Worm (Caenorhabditis elegans) whole organism, young adult: ENCODE data around the gene str-41.

ENCODE experiments used
- B0261.1 ChIP-seq: sonication (generic microtip); optimal IDR thresholded peaks from 2 replicates; lab custom pipeline; 2016; ENCODE audit warnings: mild to moderate bottlenecking, missing genetic modification characterization, moderate library complexity, missing compliant biosample characterization
- B0336.3 ChIP-seq: fragments of 200-800 bp; sonication (Bioruptor generic); IDR thresholded peaks from 2 replicates; pipeline ENCODE4 v1.3.6; 2022; ENCODE audit warnings: missing genetic modification characterization, missing compliant biosample characterization
- C06A6.2 ChIP-seq: fragments of 200-800 bp; sonication (Bioruptor generic); conservative IDR thresholded peaks from 2 replicates; pipeline ENCODE4 v1.3.6; 2022; ENCODE audit warnings: missing genetic modification characterization, missing compliant biosample characterization
- F10E7.11 ChIP-seq: sonication (generic microtip); optimal IDR thresholded peaks from 2 replicates; lab custom pipeline; 2017; ENCODE audit warnings: mild to moderate bottlenecking, missing genetic modification characterization, moderate library complexity, missing compliant biosample characterization
- F22D6.2 ChIP-seq: sonication (generic microtip); optimal IDR thresholded peaks from 2 replicates; lab custom pipeline; 2016; ENCODE audit warnings: mild to moderate bottlenecking, missing genetic modification characterization, missing compliant biosample characterization
- F33H1.4 ChIP-seq: fragments of 200-800 bp; sonication (Bioruptor generic); IDR thresholded peaks from 2 replicates; pipeline ENCODE4 v1.3.6; 2022; ENCODE audit warnings: missing genetic modification reagents, missing genetic modification characterization, missing compliant biosample characterization
- F37B4.10 ChIP-seq: fragments of 200-800 bp; sonication (Bioruptor generic); IDR thresholded peaks from 2 replicates; pipeline ENCODE4 v1.3.6; 2022; ENCODE audit warnings: missing genetic modification characterization, missing compliant biosample characterization
- F39B2.1 ChIP-seq: fragments of 200-800 bp; sonication (Bioruptor generic); IDR thresholded peaks from 2 replicates; pipeline ENCODE4 v1.3.6; 2022; ENCODE audit warnings: missing genetic modification reagents, missing genetic modification characterization, missing compliant biosample characterization
- F57C9.4 ChIP-seq: sonication (generic microtip); optimal IDR thresholded peaks from 2 replicates; lab custom pipeline; 2017; ENCODE audit warnings: mild to moderate bottlenecking, missing genetic modification characterization, missing compliant biosample characterization
- K11D2.4 ChIP-seq: fragments of 200-800 bp; sonication (Bioruptor generic); IDR thresholded peaks from 2 replicates; pipeline ENCODE4 v1.3.6; 2022; ENCODE audit warnings: missing genetic modification reagents, missing genetic modification characterization, missing compliant biosample characterization
- K12H6.12 ChIP-seq: fragments of 200-800 bp; sonication (Bioruptor generic); optimal IDR thresholded peaks from 2 replicates; lab custom pipeline; 2018; ENCODE audit warnings: mild to moderate bottlenecking, missing genetic modification characterization, missing compliant biosample characterization
- aptf-3 ChIP-seq: fragments of 200-800 bp; sonication (Bioruptor generic); IDR thresholded peaks from 2 replicates; pipeline ENCODE4 v1.3.6; 2022; ENCODE audit warnings: missing genetic modification characterization, missing compliant biosample characterization
- attf-3 ChIP-seq: fragments of 200-800 bp; sonication (Bioruptor generic); conservative IDR thresholded peaks from 2 replicates; pipeline ENCODE4 v1.3.6; 2022; ENCODE audit warnings: missing genetic modification reagents, missing genetic modification characterization, missing compliant biosample characterization
- cebp-1 ChIP-seq, 2 experiments: fragments of 200-800 bp in 1 of 2; sonication (Bioruptor generic) in 1 of 2; sonication (generic microtip) in 1 of 2; IDR thresholded peaks in 1 of 2; optimal IDR thresholded peaks in 1 of 2; 2 replicates each; pipeline versions ENCODE4 v1.3.6 to Lab custom; 2017 to 2022; ENCODE audit warnings: missing compliant biosample characterization in 2 of 2, missing genetic modification characterization in 2 of 2, mild to moderate bottlenecking in 1 of 2, missing genetic modification reagents in 1 of 2, moderate library complexity in 1 of 2
- him-1 ChIP-seq: sonication (generic microtip); optimal IDR thresholded peaks from 2 replicates; lab custom pipeline; 2016; ENCODE audit warnings: missing genotype, missing genetic modification reagents, missing genetic modification characterization, missing compliant biosample characterization
- lag-1 ChIP-seq: fragments of 200-800 bp; sonication (Bioruptor generic); IDR thresholded peaks from 2 replicates; pipeline ENCODE4 v1.3.6; 2022; ENCODE audit warnings: missing genetic modification reagents, missing genetic modification characterization, missing compliant biosample characterization
- madf-10 ChIP-seq: sonication (generic microtip); optimal IDR thresholded peaks from 2 replicates; lab custom pipeline; 2016; ENCODE audit warnings: mild to moderate bottlenecking, missing genetic modification characterization, missing compliant biosample characterization
- madf-6 ChIP-seq: fragments of 200-800 bp; sonication (Bioruptor generic); IDR thresholded peaks from 2 replicates; pipeline ENCODE4 v1.3.6; 2022; ENCODE audit warnings: missing genetic modification reagents, missing genetic modification characterization, missing compliant biosample characterization
- mes-4 ChIP-seq: sonication (generic microtip); optimal IDR thresholded peaks from 2 replicates; lab custom pipeline; 2016; ENCODE audit warnings: missing genotype, missing genetic modification characterization, missing compliant biosample characterization
- nhr-120 ChIP-seq: fragments of 200-800 bp; sonication (Bioruptor generic); IDR thresholded peaks from 2 replicates; pipeline ENCODE4 v1.3.6; 2022; ENCODE audit warnings: missing genetic modification characterization, missing compliant biosample characterization
- nhr-80 ChIP-seq: sonication (generic microtip); optimal IDR thresholded peaks from 2 replicates; lab custom pipeline; 2016; ENCODE audit warnings: missing genetic modification characterization, missing compliant biosample characterization
- nhr-90 ChIP-seq: sonication (generic microtip); optimal IDR thresholded peaks from 2 replicates; lab custom pipeline; 2016; ENCODE audit warnings: missing genotype, mild to moderate bottlenecking, missing genetic modification characterization, missing compliant biosample characterization
- rec-8 ChIP-seq, 2 experiments: sonication (generic microtip); optimal IDR thresholded peaks; 2 replicates each; lab custom pipeline; 2016; ENCODE audit warnings: mild to moderate bottlenecking in 2 of 2, missing genetic modification characterization in 2 of 2, missing genetic modification reagents in 2 of 2, missing genotype in 2 of 2, missing biosample characterization in 1 of 2, missing compliant biosample characterization in 1 of 2, moderate library complexity in 1 of 2
- snpc-1.1 ChIP-seq: sonication (generic microtip); optimal IDR thresholded peaks from 2 replicates; lab custom pipeline; 2017; ENCODE audit warnings: missing genetic modification characterization, mild to moderate bottlenecking, missing compliant biosample characterization, antibody characterized with exemption, moderate library complexity, missing genotype, missing genetic modification reagents; ENCODE audit not compliant: insufficient read depth
- tbx-9 ChIP-seq: sonication (generic microtip); optimal IDR thresholded peaks from 2 replicates; lab custom pipeline; 2016; ENCODE audit warnings: borderline replicate concordance, missing genetic modification characterization, inconsistent platforms, missing compliant biosample characterization
- tlf-1 ChIP-seq: fragments of 200-800 bp; sonication (Bioruptor generic); optimal IDR thresholded peaks from 2 replicates; lab custom pipeline; 2018; ENCODE audit warnings: mild to moderate bottlenecking, missing genetic modification characterization, missing compliant biosample characterization
- unc-130 ChIP-seq: sonication (generic microtip); optimal IDR thresholded peaks from 2 replicates; lab custom pipeline; 2016; ENCODE audit warnings: missing genetic modification reagents, missing genetic modification characterization, missing compliant biosample characterization
- ztf-18 ChIP-seq: sonication (generic microtip); optimal IDR thresholded peaks from 2 replicates; lab custom pipeline; 2016; ENCODE audit warnings: missing genotype, mild to moderate bottlenecking, missing genetic modification characterization, missing compliant biosample characterization

str-41 gene

DNA sequence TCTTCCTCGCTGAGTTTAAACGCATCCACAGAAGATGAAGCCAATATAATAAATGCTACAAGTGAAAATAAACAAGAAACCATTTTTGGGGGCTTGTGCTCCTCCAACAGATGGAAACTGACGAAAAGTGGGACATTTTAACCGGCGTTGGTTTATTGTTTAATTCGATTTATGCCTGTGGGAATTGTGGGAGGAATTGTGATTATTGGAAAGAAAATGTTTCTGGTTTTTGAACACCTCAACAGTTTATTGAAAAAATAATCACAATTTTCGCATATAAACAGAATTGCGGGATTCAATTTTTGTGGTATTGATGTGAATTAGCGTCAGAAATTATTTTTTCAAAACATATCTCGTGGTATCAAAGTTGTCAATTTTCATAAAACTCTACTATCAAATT, 42.4 kb downstream of the str-41 start, which contains the start of gene try-8:
Gene try-8, minus strand, starts transcription at position 101 of the 400 bp plus-strand sequence.
- TF ChIP-seq B0261.1 (tag; lab: Kevin White, UChicago) = no peak
- TF ChIP-seq nhr-90 (tag; lab: Kevin White, UChicago) = no peak
- TF ChIP-seq F57C9.4 (tag; lab: Kevin White, UChicago) = no peak
- no peak for TF ChIP-seq him-1 (tag; lab: Kevin White, UChicago)
- TF ChIP-seq cebp-1 (GFP tag; IDR thresholded peaks at IDR 0.05; lab: Robert Waterston, UW) = no peak
- TF ChIP-seq cebp-1 (tag; optimal IDR thresholded peaks at IDR 0.05; lab: Kevin White, UChicago) = no peak
- no peak for TF ChIP-seq mes-4
- TF ChIP-seq rec-8 (tag; optimal IDR thresholded peaks at IDR 0.05; lab: Kevin White, UChicago) = no peak
- no peak for TF ChIP-seq aptf-3
- no peak for TF ChIP-seq attf-3 (GFP tag; lab: Robert Waterston, UW)
- TF ChIP-seq nhr-120 (GFP tag; lab: Robert Waterston, UW) = no peak
- TF ChIP-seq lag-1 = no peak
- no peak for TF ChIP-seq snpc-1.1 (tag; lab: Kevin White, UChicago)
- no peak for TF ChIP-seq ztf-18 (tag; lab: Kevin White, UChicago)
- TF ChIP-seq F22D6.2 (tag; lab: Kevin White, UChicago) = no peak
- no peak for TF ChIP-seq K12H6.12
- TF ChIP-seq C06A6.2 (GFP tag; lab: Robert Waterston, UW) = no peak
- no peak for TF ChIP-seq F39B2.1 (GFP tag; lab: Robert Waterston, UW)
- TF ChIP-seq tbx-9 (tag; lab: Kevin White, UChicago) = no peak
- TF ChIP-seq nhr-80 (tag; lab: Kevin White, UChicago) = no peak
- TF ChIP-seq, all 124 proteins: peak for 0

DNA sequence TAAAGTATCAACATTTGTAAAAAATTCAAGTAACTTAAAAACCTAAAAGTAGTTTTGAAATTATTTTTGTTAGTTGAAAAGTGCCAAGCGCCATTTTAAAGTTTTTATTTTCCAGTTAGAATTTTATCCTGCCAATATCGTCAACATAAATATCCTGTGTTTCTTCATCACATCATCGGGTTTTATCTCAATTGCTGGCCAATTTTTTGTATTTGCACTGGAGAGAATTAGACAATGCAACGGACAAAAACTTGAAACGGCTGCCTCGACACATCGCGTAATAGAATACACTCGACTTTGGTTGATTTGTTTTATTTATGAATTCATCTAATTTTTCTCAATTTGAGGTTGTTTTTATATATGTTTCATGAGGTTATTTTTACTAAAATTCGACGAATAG, 43.2 kb downstream of the str-41 start, which contains the start of gene F25E5.2:
Gene F25E5.2, plus strand, starts transcription at position 301 of the 400 bp plus-strand sequence.
- TF ChIP-seq F37B4.10 (no peak), unc-130 (GFP tag; lab: Kevin White, UChicago) (no peak), F10E7.11 (tag; lab: Kevin White, UChicago) (no peak), ztf-18 (tag; lab: Kevin White, UChicago) (no peak), madf-6 (GFP tag; lab: Robert Waterston, UW) (no peak), madf-10 (tag; lab: Kevin White, UChicago) (no peak), F33H1.4 (GFP tag; lab: Robert Waterston, UW) (no peak), nhr-90 (tag; lab: Kevin White, UChicago) (no peak), K11D2.4 (no peak), nhr-120 (GFP tag; lab: Robert Waterston, UW) (no peak), B0336.3 (GFP tag; lab: Robert Waterston, UW) (no peak)

DNA sequence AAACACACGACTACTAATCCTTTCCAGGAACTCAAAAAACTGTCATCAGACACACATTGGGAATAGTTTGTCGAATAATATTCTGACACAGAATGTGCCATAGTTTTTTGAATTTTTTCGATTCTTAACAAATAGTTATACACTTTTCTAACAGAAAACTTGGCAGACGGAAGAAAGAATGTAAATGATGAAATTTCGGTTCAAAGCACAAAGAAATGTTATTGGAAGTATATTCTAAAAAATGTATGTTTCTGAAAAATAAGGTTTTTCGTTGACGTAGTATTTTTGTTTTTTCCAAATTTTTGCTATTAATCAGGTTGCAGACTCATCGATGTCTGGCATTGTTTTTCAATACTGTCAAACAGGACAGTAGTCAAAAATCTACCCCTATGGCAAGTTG, 49.1 kb downstream of the str-41 start, which contains the start of gene srh-92:
Gene srh-92, minus strand, starts transcription at position 101 of the 400 bp plus-strand sequence.
- TF ChIP-seq tlf-1 = no peak
